Worm (Caenorhabditis elegans) whole organism, L4 larva: ENCODE results near the gene F54D8.6.

Source experiments
- D1046.2 ChIP-seq: fragments of 200-800 bp; sonication (Bioruptor generic); IDR thresholded peaks from 2 replicates; pipeline ENCODE4 v1.3.6; 2022; ENCODE audit warnings: missing genetic modification characterization, missing compliant biosample characterization
- F10B5.3 ChIP-seq: sonication (generic microtip); optimal IDR thresholded peaks from 2 replicates; lab custom pipeline; 2016; ENCODE audit warnings: mild to moderate bottlenecking, missing genetic modification characterization, missing compliant biosample characterization
- F26F4.8 ChIP-seq: fragments of 200-800 bp; sonication (Bioruptor generic); conservative IDR thresholded peaks from 2 replicates; pipeline ENCODE4 v1.3.6; 2022; ENCODE audit warnings: missing genetic modification characterization, missing compliant biosample characterization
- F37D6.2 ChIP-seq: sonication (generic microtip); optimal IDR thresholded peaks from 2 replicates; lab custom pipeline; 2016; ENCODE audit warnings: mild to moderate bottlenecking, missing genetic modification characterization, missing compliant biosample characterization
- F49E8.2 ChIP-seq: sonication (generic microtip); optimal IDR thresholded peaks from 2 replicates; lab custom pipeline; 2016; ENCODE audit warnings: missing compliant biosample characterization, mild to moderate bottlenecking, missing genetic modification characterization, borderline replicate concordance
- T26A8.4 ChIP-seq: fragments of 200-800 bp; sonication (Bioruptor generic); IDR thresholded peaks from 2 replicates; pipeline ENCODE4 v1.3.6; 2022; ENCODE audit warnings: missing genetic modification characterization, missing compliant biosample characterization
- Y5F2A.4 ChIP-seq: fragments of 200-800 bp; sonication (Bioruptor generic); optimal IDR thresholded peaks from 2 replicates; lab custom pipeline; 2018; ENCODE audit warnings: mild to moderate bottlenecking, missing genetic modification characterization, missing compliant biosample characterization
- Y75B8A.6 ChIP-seq: fragments of 200-800 bp; sonication (Bioruptor generic); IDR thresholded peaks from 2 replicates; pipeline ENCODE4 v1.3.6; 2022; ENCODE audit warnings: missing genetic modification reagents, missing genetic modification characterization, missing compliant biosample characterization
- ZK546.5 ChIP-seq, 2 experiments: sonication (generic microtip); optimal IDR thresholded peaks; 2 replicates each; lab custom pipeline; 2017; ENCODE audit warnings: missing biosample characterization in 2 of 2, missing genetic modification characterization in 2 of 2
- ama-1 ChIP-seq: fragments of 150-350 bp; optimal IDR thresholded peaks from 2 replicates; lab custom pipeline; 2014; ENCODE audit warnings: inconsistent platforms, mixed read lengths
- arid-1 ChIP-seq: fragments of 200-800 bp; sonication (Bioruptor generic); conservative IDR thresholded peaks from 2 replicates; pipeline ENCODE4 v1.3.6; 2022; ENCODE audit warnings: missing genetic modification reagents, missing genetic modification characterization, missing compliant biosample characterization
- ces-1 ChIP-seq: fragments of 150-350 bp; sonication (generic microtip); optimal IDR thresholded peaks from 4 replicates; lab custom pipeline; 2014; ENCODE audit warnings: missing biosample characterization, missing genetic modification reagents, missing genetic modification characterization
- cey-2 ChIP-seq: sonication (generic microtip); optimal IDR thresholded peaks from 3 replicates; lab custom pipeline; 2017; ENCODE audit warnings: missing genetic modification characterization, mild to moderate bottlenecking, missing compliant biosample characterization, antibody characterized with exemption, borderline replicate concordance; ENCODE audit not compliant: insufficient read depth
- ctbp-1 ChIP-seq: fragments of 200-800 bp; sonication (Bioruptor generic); IDR thresholded peaks from 2 replicates; pipeline ENCODE4 v1.3.6; 2022; ENCODE audit warnings: missing genetic modification reagents, missing genetic modification characterization, missing compliant biosample characterization
- daf-19 ChIP-seq: fragments of 200-800 bp; sonication (Bioruptor generic); conservative IDR thresholded peaks from 2 replicates; pipeline ENCODE4 v1.3.6; 2022; ENCODE audit warnings: missing genetic modification characterization, missing compliant biosample characterization
- dmd-6 ChIP-seq: fragments of 200-800 bp; sonication (Bioruptor generic); IDR thresholded peaks from 2 replicates; pipeline ENCODE4 v1.3.6; 2022; ENCODE audit warnings: missing genetic modification reagents, missing genetic modification characterization, missing compliant biosample characterization
- dmd-8 ChIP-seq: fragments of 200-800 bp; sonication (Bioruptor generic); IDR thresholded peaks from 2 replicates; pipeline ENCODE4 v1.3.6; 2022; ENCODE audit warnings: missing genetic modification characterization, missing compliant biosample characterization
- dmd-9 ChIP-seq: fragments of 200-800 bp; sonication (Bioruptor generic); IDR thresholded peaks from 2 replicates; pipeline ENCODE4 v1.3.6; 2022; ENCODE audit warnings: missing genetic modification reagents, missing genetic modification characterization, missing compliant biosample characterization
- dpl-1 ChIP-seq: fragments of 150-350 bp; optimal IDR thresholded peaks from 2 replicates; lab custom pipeline; 2014; ENCODE audit warnings: missing biosample characterization, missing genetic modification reagents, missing genetic modification characterization
- fkh-10 ChIP-seq: fragments of 150-350 bp; optimal IDR thresholded peaks from 2 replicates; lab custom pipeline; 2014; ENCODE audit warnings: missing biosample characterization, missing genetic modification reagents, missing genetic modification characterization
- gei-8 ChIP-seq: fragments of 200-800 bp; sonication (Bioruptor generic); optimal IDR thresholded peaks from 2 replicates; lab custom pipeline; 2018; ENCODE audit warnings: mild to moderate bottlenecking, missing genetic modification characterization, missing compliant biosample characterization
- hif-1 ChIP-seq, 2 experiments: sonication (generic microtip); optimal IDR thresholded peaks; 2 replicates each; lab custom pipeline; 2016 to 2017; ENCODE audit warnings: missing compliant biosample characterization in 2 of 2, missing genetic modification characterization in 2 of 2, missing genetic modification reagents in 2 of 2, missing genotype in 2 of 2, mild to moderate bottlenecking in 1 of 2
- hlh-11 ChIP-seq: fragments of 200-800 bp; sonication (Bioruptor generic); optimal IDR thresholded peaks from 2 replicates; lab custom pipeline; 2018; ENCODE audit warnings: mild to moderate bottlenecking, missing genetic modification characterization, missing compliant biosample characterization
- hlh-30 ChIP-seq: sonication (generic microtip); optimal IDR thresholded peaks from 2 replicates; lab custom pipeline; 2017; ENCODE audit warnings: antibody characterized with exemption, mild to moderate bottlenecking, missing genetic modification characterization, missing compliant biosample characterization; ENCODE audit not compliant: insufficient read depth
- lin-13 ChIP-seq: fragments of 150-350 bp; optimal IDR thresholded peaks from 2 replicates; lab custom pipeline; 2014; ENCODE audit warnings: missing biosample characterization, missing genetic modification reagents, missing genetic modification characterization
- lin-29 ChIP-seq: fragments of 200-800 bp; sonication (Bioruptor generic); IDR thresholded peaks from 2 replicates; pipeline ENCODE4 v1.3.6; 2022; ENCODE audit warnings: missing genetic modification reagents, missing genetic modification characterization, missing compliant biosample characterization
- lin-39 ChIP-seq: fragments of 150-350 bp; optimal IDR thresholded peaks from 2 replicates; lab custom pipeline; 2014; ENCODE audit warnings: missing biosample characterization, missing genetic modification reagents, missing genetic modification characterization
- lir-3 ChIP-seq: sonication (generic microtip); optimal IDR thresholded peaks from 2 replicates; lab custom pipeline; 2016; ENCODE audit warnings: mild to moderate bottlenecking, missing genetic modification characterization, missing compliant biosample characterization
- lsy-2 ChIP-seq, 2 experiments: fragments of 150-350 bp in 1 of 2; sonication (generic microtip) in 1 of 2; optimal IDR thresholded peaks; 2 replicates each; lab custom pipeline; 2014 to 2017; ENCODE audit warnings: missing biosample characterization in 2 of 2, missing genetic modification characterization in 2 of 2
- mes-2 ChIP-seq: sonication (generic microtip); optimal IDR thresholded peaks from 2 replicates; lab custom pipeline; 2016; ENCODE audit warnings: missing genotype, mild to moderate bottlenecking, missing genetic modification characterization, missing compliant biosample characterization; ENCODE audit not compliant: poor library complexity, severe bottlenecking
- mxl-2 ChIP-seq: fragments of 200-800 bp; sonication (Bioruptor generic); conservative IDR thresholded peaks from 2 replicates; pipeline ENCODE4 v1.3.6; 2022; ENCODE audit warnings: missing genetic modification reagents, missing genetic modification characterization, missing compliant biosample characterization
- mxl-3 ChIP-seq: fragments of 200-800 bp; sonication (Bioruptor generic); optimal IDR thresholded peaks from 2 replicates; lab custom pipeline; 2018; ENCODE audit warnings: mild to moderate bottlenecking, missing genetic modification characterization, missing compliant biosample characterization
- nhr-10 ChIP-seq: fragments of 150-350 bp; optimal IDR thresholded peaks from 2 replicates; lab custom pipeline; 2014; ENCODE audit warnings: missing biosample characterization, missing genetic modification characterization
- nhr-111 ChIP-seq: fragments of 200-800 bp; sonication (Bioruptor generic); optimal IDR thresholded peaks from 2 replicates; lab custom pipeline; 2018; ENCODE audit warnings: mild to moderate bottlenecking, missing genetic modification characterization, missing compliant biosample characterization
- nhr-237 ChIP-seq: sonication (generic microtip); optimal IDR thresholded peaks from 2 replicates; lab custom pipeline; 2017; ENCODE audit warnings: missing biosample characterization, missing genetic modification characterization
- nhr-41 ChIP-seq: fragments of 200-800 bp; sonication (Bioruptor generic); IDR thresholded peaks from 2 replicates; pipeline ENCODE4 v1.3.6; 2022; ENCODE audit warnings: missing genetic modification reagents, missing genetic modification characterization, missing compliant biosample characterization
- nhr-42 ChIP-seq: fragments of 200-800 bp; sonication (Bioruptor generic); IDR thresholded peaks from 2 replicates; pipeline ENCODE4 v1.3.6; 2022; ENCODE audit warnings: missing genetic modification characterization, missing compliant biosample characterization
- nhr-48 ChIP-seq: sonication (generic microtip); optimal IDR thresholded peaks from 2 replicates; lab custom pipeline; 2016; ENCODE audit warnings: mild to moderate bottlenecking, missing genetic modification characterization, missing compliant biosample characterization
- nhr-6 ChIP-seq: fragments of 150-350 bp; optimal IDR thresholded peaks from 2 replicates; lab custom pipeline; 2014; ENCODE audit warnings: missing biosample characterization, missing genetic modification characterization
- pha-4 ChIP-seq, 2 experiments: fragments of 150-350 bp in 1 of 2; fragments of 200-800 bp in 1 of 2; sonication (Bioruptor generic) in 1 of 2; IDR thresholded peaks in 1 of 2; optimal IDR thresholded peaks in 1 of 2; 2 replicates each; pipeline versions ENCODE4 v1.3.6 to Lab custom; 2014 to 2022; ENCODE audit warnings: missing genetic modification characterization in 2 of 2, missing genetic modification reagents in 2 of 2, missing biosample characterization in 1 of 2, missing compliant biosample characterization in 1 of 2
- rbr-2 ChIP-seq: sonication (generic microtip); optimal IDR thresholded peaks from 2 replicates; lab custom pipeline; 2016; ENCODE audit warnings: missing genotype, missing genetic modification characterization, missing compliant biosample characterization
- saeg-2 ChIP-seq: fragments of 200-800 bp; sonication (Bioruptor generic); IDR thresholded peaks from 2 replicates; pipeline ENCODE4 v1.3.6; 2022; ENCODE audit warnings: missing genetic modification reagents, missing genetic modification characterization, missing compliant biosample characterization
- sdz-12 ChIP-seq: fragments of 200-800 bp; sonication (Bioruptor generic); optimal IDR thresholded peaks from 2 replicates; lab custom pipeline; 2018; ENCODE audit warnings: mild to moderate bottlenecking, missing genetic modification characterization, missing compliant biosample characterization
- snpc-1.2 ChIP-seq: fragments of 200-800 bp; sonication (Bioruptor generic); IDR thresholded peaks from 2 replicates; pipeline ENCODE4 v1.3.6; 2022; ENCODE audit warnings: missing genetic modification reagents, missing genetic modification characterization, missing compliant biosample characterization
- snpc-4 ChIP-seq: fragments of 150-350 bp; optimal IDR thresholded peaks from 2 replicates; lab custom pipeline; 2014; ENCODE audit warnings: missing biosample characterization, missing genetic modification characterization
- tag-97 ChIP-seq: fragments of 200-800 bp; sonication (Bioruptor generic); IDR thresholded peaks from 2 replicates; pipeline ENCODE4 v1.3.6; 2022; ENCODE audit warnings: missing genetic modification characterization, missing compliant biosample characterization
- unc-62 ChIP-seq, 3 experiments: fragments of 150-350 bp in 1 of 3; sonication (generic microtip); optimal IDR thresholded peaks in 2 of 3; peaks in 1 of 3; 1 replicate in 1 of 3; 2 replicates in 2 of 3; lab custom pipeline; 2014 to 2017; ENCODE audit warnings: missing biosample characterization in 3 of 3, missing genetic modification characterization in 3 of 3, missing genetic modification reagents in 3 of 3, missing genotype in 1 of 3
- vab-7 ChIP-seq: fragments of 200-800 bp; sonication (Bioruptor generic); IDR thresholded peaks from 2 replicates; pipeline ENCODE4 v1.3.6; 2022; ENCODE audit warnings: missing genetic modification reagents, missing genetic modification characterization, missing compliant biosample characterization
- zip-11 ChIP-seq: fragments of 200-800 bp; sonication (Bioruptor generic); IDR thresholded peaks from 2 replicates; pipeline ENCODE4 v1.3.6; 2022; ENCODE audit warnings: missing genetic modification characterization, missing compliant biosample characterization
- ztf-11 ChIP-seq: fragments of 150-350 bp; optimal IDR thresholded peaks from 2 replicates; lab custom pipeline; 2014; ENCODE audit warnings: missing biosample characterization, missing genetic modification characterization

F54D8.6 gene

ce11 chrIII:5078062-5078461, 24.7 kb upstream of the F54D8.6 start (continued):
- TF ChIP-seq unc-62 (GFP tag; optimal IDR thresholded peaks at IDR 0.05 in 1 of 2; lab: Kevin White, UChicago) (peak in 1 of 2 experiments; percentile 78), unc-62 (tag; optimal IDR thresholded peaks at IDR 0.05; lab: Kevin White, UChicago) (no peak), dpl-1 (peak; percentile 12), mxl-2 (GFP tag; lab: Robert Waterston, UW) (no peak), Y5F2A.4 (GFP tag; lab: Kevin White, UChicago) (no peak), hlh-30 (tag; lab: Kevin White, UChicago) (peak; percentile 89), saeg-2 (GFP tag; lab: Robert Waterston, UW) (no peak), hif-1 (tag; optimal IDR thresholded peaks at IDR 0.05; lab: Kevin White, UChicago) (peak in 1 of 2 experiments; percentile 66), lin-13 (no peak), D1046.2 (GFP tag; lab: Robert Waterston, UW) (no peak), vab-7 (GFP tag; lab: Robert Waterston, UW) (no peak), lin-29 (GFP tag; lab: Robert Waterston, UW) (no peak), zip-11 (no peak), F26F4.8 (GFP tag; lab: Robert Waterston, UW) (no peak), cey-2 (tag; lab: Kevin White, UChicago) (no peak), nhr-237 (tag; lab: Kevin White, UChicago) (no peak), lir-3 (no peak), pha-4 (GFP tag; IDR thresholded peaks at IDR 0.05; lab: Robert Waterston, UW) (peak; percentile 46; the same call in 1 of the 2 replicates), pha-4 (tag; optimal IDR thresholded peaks at IDR 0.05; lab: Kevin White, UChicago) (peak; percentile 84), nhr-111 (no peak), dmd-6 (GFP tag; lab: Robert Waterston, UW) (peak; percentile 99), snpc-4 (tag; lab: Kevin White, UChicago) (no peak), mes-2 (tag; lab: Kevin White, UChicago) (peak; percentile 65), arid-1 (GFP tag; lab: Robert Waterston, UW) (no peak), lin-39 (tag; lab: Kevin White, UChicago) (no peak), nhr-42 (GFP tag; lab: Robert Waterston, UW) (no peak), hlh-11 (tag; lab: Kevin White, UChicago) (peak; percentile 94), nhr-48 (tag; lab: Kevin White, UChicago) (peak; percentile 88), nhr-6 (tag; lab: Kevin White, UChicago) (no peak), ces-1 (GFP tag; lab: Kevin White, UChicago) (no peak), fkh-10 (GFP tag; lab: Kevin White, UChicago) (no peak), nhr-10 (peak; percentile 25), ctbp-1 (no peak), tag-97 (GFP tag; lab: Robert Waterston, UW) (no peak), dmd-9 (GFP tag; lab: Robert Waterston, UW) (no peak), dmd-8 (GFP tag; lab: Robert Waterston, UW) (no peak), snpc-1.2 (GFP tag; lab: Robert Waterston, UW) (no peak), rbr-2 (no peak), F37D6.2 (no peak), Y75B8A.6 (GFP tag; lab: Robert Waterston, UW) (no peak), ama-1 (lab: Kevin White, UChicago) (no peak), lsy-2 (tag; optimal IDR thresholded peaks at IDR 0.05; lab: Kevin White, UChicago) (peak in 1 of 2 experiments; percentile 75), ztf-11 (no peak), F10B5.3 (no peak), T26A8.4 (no peak), sdz-12 (GFP tag; lab: Kevin White, UChicago) (no peak), mxl-3 (GFP tag; lab: Kevin White, UChicago) (peak; percentile 97), ZK546.5 (tag; optimal IDR thresholded peaks at IDR 0.05; lab: Kevin White, UChicago) (no peak), daf-19 (GFP tag; lab: Robert Waterston, UW) (no peak), nhr-41 (GFP tag; lab: Robert Waterston, UW) (no peak), F49E8.2 (tag; lab: Kevin White, UChicago) (no peak), gei-8 (GFP tag; lab: Kevin White, UChicago) (no peak)
